Worm (Caenorhabditis elegans) whole organism, young adult: ENCODE data around the gene W04G3.7.

Source experiments
- B0019.2 ChIP-seq: fragments of 200-800 bp; sonication (Bioruptor generic); conservative IDR thresholded peaks from 2 replicates; pipeline ENCODE4 v1.3.6; 2022; ENCODE audit warnings: missing genetic modification reagents, missing genetic modification characterization, missing compliant biosample characterization
- B0035.1 ChIP-seq: sonication (generic microtip); optimal IDR thresholded peaks from 2 replicates; lab custom pipeline; 2016; ENCODE audit warnings: missing genetic modification characterization, mild to moderate bottlenecking, missing compliant biosample characterization, missing genotype, missing genetic modification reagents
- C17E4.6 ChIP-seq: fragments of 200-800 bp; sonication (Bioruptor generic); IDR thresholded peaks from 2 replicates; pipeline ENCODE4 v1.3.6; 2022; ENCODE audit warnings: missing genetic modification reagents, missing genetic modification characterization, missing compliant biosample characterization
- F23B12.7 ChIP-seq: sonication (generic microtip); optimal IDR thresholded peaks from 2 replicates; lab custom pipeline; 2017; ENCODE audit warnings: missing genetic modification characterization, mild to moderate bottlenecking, missing compliant biosample characterization, antibody characterized with exemption, moderate library complexity; ENCODE audit not compliant: insufficient read depth
- F33H1.4 ChIP-seq: fragments of 200-800 bp; sonication (Bioruptor generic); IDR thresholded peaks from 2 replicates; pipeline ENCODE4 v1.3.6; 2022; ENCODE audit warnings: missing genetic modification reagents, missing genetic modification characterization, missing compliant biosample characterization
- F37B4.10 ChIP-seq: fragments of 200-800 bp; sonication (Bioruptor generic); IDR thresholded peaks from 2 replicates; pipeline ENCODE4 v1.3.6; 2022; ENCODE audit warnings: missing genetic modification characterization, missing compliant biosample characterization
- K11D2.4 ChIP-seq: fragments of 200-800 bp; sonication (Bioruptor generic); IDR thresholded peaks from 2 replicates; pipeline ENCODE4 v1.3.6; 2022; ENCODE audit warnings: missing genetic modification reagents, missing genetic modification characterization, missing compliant biosample characterization
- K12H6.12 ChIP-seq: fragments of 200-800 bp; sonication (Bioruptor generic); optimal IDR thresholded peaks from 2 replicates; lab custom pipeline; 2018; ENCODE audit warnings: mild to moderate bottlenecking, missing genetic modification characterization, missing compliant biosample characterization
- T26A5.8 ChIP-seq: sonication (generic microtip); optimal IDR thresholded peaks from 2 replicates; lab custom pipeline; 2016; ENCODE audit warnings: missing genetic modification characterization, missing compliant biosample characterization
- Y67H2A.10 ChIP-seq: fragments of 200-800 bp; sonication (Bioruptor generic); conservative IDR thresholded peaks from 2 replicates; pipeline ENCODE4 v1.3.6; 2022; ENCODE audit warnings: missing genetic modification reagents, missing genetic modification characterization, missing compliant biosample characterization
- atf-7 ChIP-seq: sonication (generic microtip); optimal IDR thresholded peaks from 2 replicates; lab custom pipeline; 2017; ENCODE audit warnings: mild to moderate bottlenecking, missing genetic modification characterization, missing compliant biosample characterization
- attf-5 ChIP-seq: fragments of 200-800 bp; sonication (Bioruptor generic); optimal IDR thresholded peaks from 2 replicates; lab custom pipeline; 2018; ENCODE audit warnings: mild to moderate bottlenecking, missing genetic modification characterization, missing compliant biosample characterization
- bed-2 ChIP-seq: fragments of 200-800 bp; sonication (Bioruptor generic); IDR thresholded peaks from 2 replicates; pipeline ENCODE4 v1.3.6; 2022; ENCODE audit warnings: missing genetic modification reagents, missing genetic modification characterization, missing compliant biosample characterization
- ccch-3 ChIP-seq: fragments of 200-800 bp; sonication (Bioruptor generic); optimal IDR thresholded peaks from 2 replicates; lab custom pipeline; 2018; ENCODE audit warnings: mild to moderate bottlenecking, missing genetic modification characterization, missing compliant biosample characterization
- ceh-27 ChIP-seq: fragments of 200-800 bp; sonication (Bioruptor generic); optimal IDR thresholded peaks from 2 replicates; lab custom pipeline; 2018; ENCODE audit warnings: mild to moderate bottlenecking, missing genetic modification characterization, moderate library complexity, missing compliant biosample characterization
- ceh-91 ChIP-seq: fragments of 200-800 bp; sonication (Bioruptor generic); IDR thresholded peaks from 2 replicates; pipeline ENCODE4 v1.3.6; 2022; ENCODE audit warnings: missing genetic modification reagents, missing genetic modification characterization, missing compliant biosample characterization
- chd-7 ChIP-seq: sonication (generic microtip); optimal IDR thresholded peaks from 2 replicates; lab custom pipeline; 2016; ENCODE audit warnings: mild to moderate bottlenecking, missing genetic modification characterization, moderate library complexity, missing compliant biosample characterization
- ekl-4 ChIP-seq: fragments of 200-800 bp; sonication (Bioruptor generic); IDR thresholded peaks from 2 replicates; pipeline ENCODE4 v1.3.6; 2022; ENCODE audit warnings: missing genetic modification reagents, missing genetic modification characterization, missing compliant biosample characterization
- ets-4 ChIP-seq: fragments of 200-800 bp; sonication (Bioruptor generic); optimal IDR thresholded peaks from 2 replicates; lab custom pipeline; 2018; ENCODE audit warnings: mild to moderate bottlenecking, missing genetic modification characterization, missing compliant biosample characterization
- hlh-26 ChIP-seq: fragments of 200-800 bp; sonication (Bioruptor generic); conservative IDR thresholded peaks from 2 replicates; pipeline ENCODE4 v1.3.6; 2022; ENCODE audit warnings: missing genetic modification reagents, missing genetic modification characterization, missing compliant biosample characterization
- let-526 ChIP-seq: fragments of 200-800 bp; sonication (Bioruptor generic); IDR thresholded peaks from 2 replicates; pipeline ENCODE4 v1.3.6; 2022; ENCODE audit warnings: missing genetic modification reagents, missing genetic modification characterization, missing compliant biosample characterization
- lin-26 ChIP-seq: fragments of 200-800 bp; sonication (Bioruptor generic); IDR thresholded peaks from 2 replicates; pipeline ENCODE4 v1.3.6; 2022; ENCODE audit warnings: missing genetic modification reagents, missing genetic modification characterization, missing compliant biosample characterization
- lin-54 ChIP-seq: fragments of 200-800 bp; sonication (Bioruptor generic); optimal IDR thresholded peaks from 2 replicates; lab custom pipeline; 2018; ENCODE audit warnings: mild to moderate bottlenecking, missing genetic modification characterization, missing compliant biosample characterization
- lsl-1 ChIP-seq: fragments of 200-800 bp; sonication (Bioruptor generic); optimal IDR thresholded peaks from 2 replicates; lab custom pipeline; 2018; ENCODE audit warnings: mild to moderate bottlenecking, missing genetic modification characterization, moderate library complexity, missing compliant biosample characterization
- lsy-27 ChIP-seq: sonication (generic microtip); optimal IDR thresholded peaks from 2 replicates; lab custom pipeline; 2017; ENCODE audit warnings: missing genetic modification characterization, mild to moderate bottlenecking, missing compliant biosample characterization, antibody characterized with exemption, missing genotype, borderline replicate concordance; ENCODE audit not compliant: insufficient read depth
- madf-10 ChIP-seq: sonication (generic microtip); optimal IDR thresholded peaks from 2 replicates; lab custom pipeline; 2016; ENCODE audit warnings: mild to moderate bottlenecking, missing genetic modification characterization, missing compliant biosample characterization
- madf-6 ChIP-seq: fragments of 200-800 bp; sonication (Bioruptor generic); IDR thresholded peaks from 2 replicates; pipeline ENCODE4 v1.3.6; 2022; ENCODE audit warnings: missing genetic modification reagents, missing genetic modification characterization, missing compliant biosample characterization
- madf-8 ChIP-seq: fragments of 200-800 bp; sonication (Bioruptor generic); conservative IDR thresholded peaks from 2 replicates; pipeline ENCODE4 v1.3.6; 2022; ENCODE audit warnings: missing genetic modification reagents, missing genetic modification characterization, missing compliant biosample characterization
- mcd-1 ChIP-seq: fragments of 200-800 bp; sonication (Bioruptor generic); IDR thresholded peaks from 2 replicates; pipeline ENCODE4 v1.3.6; 2022; ENCODE audit warnings: missing genetic modification reagents, missing genetic modification characterization, missing compliant biosample characterization
- mes-4 ChIP-seq: sonication (generic microtip); optimal IDR thresholded peaks from 2 replicates; lab custom pipeline; 2016; ENCODE audit warnings: missing genotype, missing genetic modification characterization, missing compliant biosample characterization
- nfya-2 ChIP-seq: fragments of 200-800 bp; sonication (Bioruptor generic); IDR thresholded peaks from 2 replicates; pipeline ENCODE4 v1.3.6; 2022; ENCODE audit warnings: missing genetic modification reagents, missing genetic modification characterization, missing compliant biosample characterization
- nfyb-1 ChIP-seq: fragments of 200-800 bp; sonication (Bioruptor generic); IDR thresholded peaks from 2 replicates; pipeline ENCODE4 v1.3.6; 2022; ENCODE audit warnings: missing genetic modification reagents, missing genetic modification characterization, missing compliant biosample characterization
- nhr-120 ChIP-seq: fragments of 200-800 bp; sonication (Bioruptor generic); IDR thresholded peaks from 2 replicates; pipeline ENCODE4 v1.3.6; 2022; ENCODE audit warnings: missing genetic modification characterization, missing compliant biosample characterization
- nhr-179 ChIP-seq: sonication (generic microtip); optimal IDR thresholded peaks from 2 replicates; lab custom pipeline; 2016; ENCODE audit warnings: mild to moderate bottlenecking, missing genetic modification characterization, missing compliant biosample characterization
- nhr-80 ChIP-seq: sonication (generic microtip); optimal IDR thresholded peaks from 2 replicates; lab custom pipeline; 2016; ENCODE audit warnings: missing genetic modification characterization, missing compliant biosample characterization
- pbrm-1 ChIP-seq: fragments of 200-800 bp; sonication (Bioruptor generic); IDR thresholded peaks from 2 replicates; pipeline ENCODE4 v1.3.6; 2022; ENCODE audit warnings: missing genetic modification reagents, missing genetic modification characterization, missing compliant biosample characterization
- sdz-38 ChIP-seq: sonication (generic microtip); optimal IDR thresholded peaks from 2 replicates; lab custom pipeline; 2016; ENCODE audit warnings: missing genotype, missing genetic modification characterization, missing compliant biosample characterization
- sea-2 ChIP-seq: fragments of 200-800 bp; sonication (Bioruptor generic); IDR thresholded peaks from 2 replicates; pipeline ENCODE4 v1.3.6; 2022; ENCODE audit warnings: missing genetic modification characterization, missing compliant biosample characterization
- snpc-1.3 ChIP-seq: sonication (generic microtip); optimal IDR thresholded peaks from 2 replicates; lab custom pipeline; 2017; ENCODE audit warnings: missing genetic modification characterization, mild to moderate bottlenecking, missing compliant biosample characterization, antibody characterized with exemption, moderate library complexity, missing genotype, missing genetic modification reagents; ENCODE audit not compliant: insufficient read depth
- xnd-1 ChIP-seq: sonication (generic microtip); optimal IDR thresholded peaks from 2 replicates; lab custom pipeline; 2016; ENCODE audit warnings: missing genotype, missing genetic modification reagents, missing genetic modification characterization, missing compliant biosample characterization
- ztf-18 ChIP-seq: sonication (generic microtip); optimal IDR thresholded peaks from 2 replicates; lab custom pipeline; 2016; ENCODE audit warnings: missing genotype, mild to moderate bottlenecking, missing genetic modification characterization, missing compliant biosample characterization
- ztf-26 ChIP-seq: sonication (generic microtip); optimal IDR thresholded peaks from 2 replicates; lab custom pipeline; 2017; ENCODE audit warnings: missing genetic modification characterization, missing compliant biosample characterization

The W04G3.7 gene

DNA sequence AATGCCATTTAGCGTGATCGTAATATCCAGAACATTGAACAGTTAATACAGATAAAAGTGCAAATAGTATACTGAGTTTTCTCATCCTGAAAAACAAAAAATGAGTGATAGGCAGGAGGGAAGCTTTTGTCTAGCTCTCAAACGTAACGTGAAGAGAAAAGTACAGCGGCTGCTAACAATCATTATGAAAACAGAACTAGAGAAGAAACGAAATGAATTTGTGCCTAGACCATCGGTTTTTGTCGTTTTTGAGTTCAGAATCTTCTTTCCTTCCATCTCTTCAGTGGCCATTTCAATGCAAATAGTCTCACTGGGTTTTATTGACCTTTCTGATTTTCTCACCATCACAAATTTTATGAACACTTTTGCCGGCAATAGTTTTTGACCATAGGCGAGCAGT lies at the start of gene W04G3.7:
Gene W04G3.7, minus strand, starts transcription at position 101 of the 400 bp plus-strand sequence.
- no peak for TF ChIP-seq madf-6
- no peak for TF ChIP-seq nhr-120
- TF ChIP-seq ets-4 (GFP tag; lab: Kevin White, UChicago) = no peak
- TF ChIP-seq ceh-91 (GFP tag; lab: Robert Waterston, UW) = no peak
- TF ChIP-seq atf-7 (tag; lab: Kevin White, UChicago) = no peak
- no peak for TF ChIP-seq F23B12.7 (tag; lab: Kevin White, UChicago)
- no peak for TF ChIP-seq bed-2
- no peak for TF ChIP-seq nhr-80 (tag; lab: Kevin White, UChicago)
- TF ChIP-seq ztf-26 (tag; lab: Kevin White, UChicago) = no peak
- no peak for TF ChIP-seq lin-26 (GFP tag; lab: Robert Waterston, UW)
- TF ChIP-seq nfyb-1 (GFP tag; lab: Robert Waterston, UW) = no peak
- no peak for TF ChIP-seq sdz-38 (tag; lab: Kevin White, UChicago)
- TF ChIP-seq hlh-26 (GFP tag; lab: Robert Waterston, UW) = no peak
- TF ChIP-seq, all 124 proteins: peak for 0

DNA sequence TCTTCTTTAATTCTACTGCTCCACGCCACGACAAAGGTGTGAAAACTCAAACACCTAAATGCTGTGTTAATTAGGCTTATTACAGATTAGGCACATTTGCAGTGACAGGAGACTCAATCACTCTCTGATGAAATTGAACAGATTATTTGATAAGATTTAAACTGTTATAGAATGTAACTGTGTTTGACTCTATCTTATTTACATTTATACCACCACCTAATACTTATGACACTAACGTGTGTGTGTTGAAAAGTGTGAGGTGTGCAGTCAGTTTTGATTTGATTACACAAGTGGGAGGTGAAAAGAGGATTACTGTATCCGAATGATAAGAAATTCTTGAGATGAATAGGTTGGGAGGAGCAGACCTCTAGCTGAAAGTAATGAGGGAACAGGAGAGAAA lies 47.2 kb upstream of the W04G3.7 start:
- peak; percentile 27 for TF ChIP-seq nhr-80 (tag; lab: Kevin White, UChicago)
- TF ChIP-seq let-526 (GFP tag; lab: Robert Waterston, UW) = no peak

DNA sequence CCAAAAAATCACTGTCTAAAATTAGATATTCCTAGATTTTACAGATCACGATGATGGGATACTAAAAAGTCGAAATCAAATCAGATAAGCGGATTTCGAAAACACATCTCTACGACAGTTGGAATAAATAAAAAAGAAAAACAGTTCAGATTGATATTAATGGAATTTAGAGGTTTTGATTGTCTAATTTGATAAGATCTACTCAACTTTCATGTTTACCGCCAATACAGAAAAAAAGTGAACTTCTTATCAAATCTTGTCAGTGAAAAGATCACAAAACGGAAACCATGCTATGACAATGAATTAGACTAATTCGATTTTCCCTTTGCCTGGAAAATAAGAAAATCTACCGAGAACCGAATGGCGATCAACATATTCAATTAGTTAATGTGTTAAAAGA lies 41.2 kb upstream of the W04G3.7 start:
- TF ChIP-seq mcd-1 (GFP tag; lab: Robert Waterston, UW) = no peak
- no peak for TF ChIP-seq ccch-3 (GFP tag; lab: Kevin White, UChicago)
- TF ChIP-seq Y67H2A.10 (GFP tag; lab: Robert Waterston, UW) = no peak
- TF ChIP-seq bed-2 = no peak
- TF ChIP-seq lsy-27 (tag; lab: Kevin White, UChicago) = no peak
- TF ChIP-seq attf-5 (GFP tag; lab: Kevin White, UChicago) = no peak
- no peak for TF ChIP-seq ekl-4 (GFP tag; lab: Robert Waterston, UW)
- TF ChIP-seq C17E4.6 = no peak
- TF ChIP-seq chd-7 (tag; lab: Kevin White, UChicago) = no peak
- TF ChIP-seq let-526 (GFP tag; lab: Robert Waterston, UW) = no peak
- no peak for TF ChIP-seq F33H1.4 (GFP tag; lab: Robert Waterston, UW)
- TF ChIP-seq K12H6.12 (tag; lab: Kevin White, UChicago) = no peak
- no peak for TF ChIP-seq sea-2 (GFP tag; lab: Robert Waterston, UW)
- TF ChIP-seq ets-4 (GFP tag; lab: Kevin White, UChicago) = no peak
- TF ChIP-seq ceh-27 = no peak
- TF ChIP-seq snpc-1.3 (tag; lab: Kevin White, UChicago) = no peak
- TF ChIP-seq madf-10 = no peak
- no peak for TF ChIP-seq xnd-1 (tag; lab: Kevin White, UChicago)
- TF ChIP-seq mes-4 = no peak
- TF ChIP-seq, all 124 proteins: peak for 0

DNA sequence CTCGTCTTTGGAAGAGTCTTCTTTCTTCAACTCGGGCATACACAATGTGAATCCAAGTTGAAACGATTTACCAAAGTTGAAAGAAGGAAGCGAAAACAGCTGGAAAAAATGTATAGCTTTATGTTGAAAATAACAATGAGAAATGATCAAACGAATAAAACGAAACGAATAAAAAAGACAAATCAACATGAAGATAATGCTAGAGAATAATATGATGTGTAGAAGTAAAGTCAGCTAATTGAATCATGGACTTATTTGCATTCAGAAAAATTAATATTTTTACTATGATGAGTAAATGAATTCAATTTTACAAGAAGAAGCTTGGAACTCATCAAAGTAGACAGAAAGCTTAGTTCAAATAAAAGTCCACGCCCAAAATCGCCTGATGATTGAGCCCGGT lies 40.5 kb upstream of the W04G3.7 start, which contains the start of gene alr-1:
Gene alr-1, minus strand, starts transcription at position 101 of the 400 bp plus-strand sequence.
- TF ChIP-seq mcd-1 (GFP tag; lab: Robert Waterston, UW) = no peak
- no peak for TF ChIP-seq madf-8
- TF ChIP-seq nhr-179 (tag; lab: Kevin White, UChicago) = no peak
- TF ChIP-seq lin-54 (GFP tag; lab: Kevin White, UChicago) = no peak
- no peak for TF ChIP-seq lsl-1 (GFP tag; lab: Kevin White, UChicago)
- TF ChIP-seq nfya-2 = no peak
- no peak for TF ChIP-seq ztf-18 (tag; lab: Kevin White, UChicago)
- TF ChIP-seq K11D2.4 = no peak
- no peak for TF ChIP-seq B0035.1
- TF ChIP-seq snpc-1.3 (tag; lab: Kevin White, UChicago) = no peak
- no peak for TF ChIP-seq F37B4.10
- TF ChIP-seq pbrm-1 (GFP tag; lab: Robert Waterston, UW) = no peak
- no peak for TF ChIP-seq ekl-4 (GFP tag; lab: Robert Waterston, UW)
- no peak for TF ChIP-seq B0019.2 (GFP tag; lab: Robert Waterston, UW)
- no peak for TF ChIP-seq T26A5.8 (tag; lab: Kevin White, UChicago)
